Fruit fly (Drosophila melanogaster) Kc167 (cell line): ENCODE measurements around the gene yrt.

Source experiments
- Myc ChIP-seq: fragments of >200 bp; optimal IDR thresholded peaks from 2 replicates; lab custom pipeline; 2017; ENCODE audit warnings: missing external identifiers
- Sin3A ChIP-seq: fragments of >200 bp; optimal IDR thresholded peaks from 2 replicates; lab custom pipeline; 2018; ENCODE audit warnings: missing external identifiers
- h ChIP-seq: fragments of >200 bp; optimal IDR thresholded peaks from 3 replicates; lab custom pipeline; 2018; ENCODE audit warnings: missing external identifiers
- psq ChIP-seq: fragments of >200 bp; optimal IDR thresholded peaks from 2 replicates; lab custom pipeline; 2017; ENCODE audit warnings: missing external identifiers
- ttk ChIP-seq: sonication (Bioruptor generic); optimal IDR thresholded peaks from 2 replicates; lab custom pipeline; 2017; ENCODE audit warnings: missing external identifiers

- no peak for TF ChIP-seq Myc (lab: Kevin White, UChicago)
- no peak for TF ChIP-seq ttk (lab: Kevin White, UChicago)
- no peak for TF ChIP-seq h
- TF ChIP-seq psq (lab: Kevin White, UChicago): no peak
- TF ChIP-seq Sin3A (lab: Kevin White, UChicago): no peak
Measured at dm6 chr3R:13385105-13385504, 49.7 kb downstream of the yrt start.
